Worm (Caenorhabditis elegans) whole organism, L2 larva: ENCODE results near the gene R05H5.3.

Source experiments
- C34F6.9 ChIP-seq: fragments of 150-350 bp; optimal IDR thresholded peaks from 2 replicates; lab custom pipeline; 2014; ENCODE audit warnings: missing biosample characterization, missing genetic modification characterization
- F13H6.1 ChIP-seq: sonication (generic microtip); optimal IDR thresholded peaks from 2 replicates; lab custom pipeline; 2016; ENCODE audit warnings: missing genetic modification characterization, missing compliant biosample characterization
- R02D3.7 ChIP-seq: fragments of 150-350 bp; optimal IDR thresholded peaks from 2 replicates; lab custom pipeline; 2014; ENCODE audit warnings: missing biosample characterization, missing genetic modification characterization
- Y55F3AM.14 ChIP-seq: fragments of 200-800 bp; sonication (Bioruptor generic); optimal IDR thresholded peaks from 2 replicates; lab custom pipeline; 2018; ENCODE audit warnings: mild to moderate bottlenecking, missing genetic modification characterization, missing compliant biosample characterization
- aly-2 ChIP-seq: fragments of 150-350 bp; optimal IDR thresholded peaks from 2 replicates; lab custom pipeline; 2014; ENCODE audit warnings: missing biosample characterization, missing genetic modification characterization
- blmp-1 ChIP-seq: sonication (generic microtip); optimal IDR thresholded peaks from 2 replicates; lab custom pipeline; 2017; ENCODE audit warnings: missing genetic modification characterization, mild to moderate bottlenecking, missing compliant biosample characterization, antibody characterized with exemption, moderate library complexity; ENCODE audit not compliant: insufficient read depth
- ceh-16 ChIP-seq: fragments of 150-350 bp; optimal IDR thresholded peaks from 2 replicates; lab custom pipeline; 2014; ENCODE audit warnings: missing biosample characterization, missing genetic modification characterization
- crh-2 ChIP-seq: sonication (generic microtip); optimal IDR thresholded peaks from 2 replicates; lab custom pipeline; 2017; ENCODE audit warnings: missing biosample characterization, missing genetic modification characterization
- elt-3 ChIP-seq: sonication (generic microtip); optimal IDR thresholded peaks from 2 replicates; lab custom pipeline; 2017; ENCODE audit warnings: missing biosample characterization, missing genetic modification characterization
- fos-1 ChIP-seq: fragments of 150-350 bp; optimal IDR thresholded peaks from 2 replicates; lab custom pipeline; 2014; ENCODE audit warnings: missing biosample characterization, missing genetic modification characterization
- gmeb-1 ChIP-seq: fragments of 150-350 bp; optimal IDR thresholded peaks from 2 replicates; lab custom pipeline; 2014; ENCODE audit warnings: missing biosample characterization, missing genetic modification characterization
- lin-11 ChIP-seq: fragments of 150-350 bp; sonication (generic microtip); optimal IDR thresholded peaks from 2 replicates; lab custom pipeline; 2014; ENCODE audit warnings: missing biosample characterization, missing genetic modification characterization, inconsistent platforms, mixed read lengths
- lin-13 ChIP-seq: fragments of 150-350 bp; optimal IDR thresholded peaks from 2 replicates; lab custom pipeline; 2014; ENCODE audit warnings: missing biosample characterization, missing genetic modification reagents, missing genetic modification characterization
- lin-39 ChIP-seq: fragments of 150-350 bp; optimal IDR thresholded peaks from 2 replicates; lab custom pipeline; 2014; ENCODE audit warnings: missing biosample characterization, missing genetic modification reagents, missing genetic modification characterization
- lsy-2 ChIP-seq, 2 experiments: fragments of 150-350 bp in 1 of 2; sonication (generic microtip) in 1 of 2; optimal IDR thresholded peaks; 2 replicates each; lab custom pipeline; 2014 to 2017; ENCODE audit warnings: missing biosample characterization in 2 of 2, missing genetic modification characterization in 2 of 2
- mab-5 ChIP-seq: fragments of 150-350 bp; optimal IDR thresholded peaks from 2 replicates; lab custom pipeline; 2014; ENCODE audit warnings: missing biosample characterization, missing genetic modification characterization
- nhr-11 ChIP-seq: fragments of 150-350 bp; optimal IDR thresholded peaks from 2 replicates; lab custom pipeline; 2014; ENCODE audit warnings: missing biosample characterization, missing genetic modification characterization
- nhr-12 ChIP-seq: fragments of 150-350 bp; optimal IDR thresholded peaks from 2 replicates; lab custom pipeline; 2014; ENCODE audit warnings: missing biosample characterization, missing genetic modification characterization
- nhr-129 ChIP-seq: fragments of 150-350 bp; optimal IDR thresholded peaks from 2 replicates; lab custom pipeline; 2014; ENCODE audit warnings: missing biosample characterization, missing genetic modification characterization
- nhr-21 ChIP-seq: fragments of 150-350 bp; optimal IDR thresholded peaks from 2 replicates; lab custom pipeline; 2014; ENCODE audit warnings: missing biosample characterization, missing genetic modification characterization
- nhr-23 ChIP-seq: fragments of 150-350 bp; optimal IDR thresholded peaks from 2 replicates; lab custom pipeline; 2014; ENCODE audit warnings: missing biosample characterization, missing genetic modification reagents, missing genetic modification characterization
- nhr-237 ChIP-seq: fragments of 150-350 bp; optimal IDR thresholded peaks from 2 replicates; lab custom pipeline; 2014; ENCODE audit warnings: missing biosample characterization, missing genetic modification characterization
- nhr-25 ChIP-seq: fragments of 150-350 bp; sonication (generic microtip); optimal IDR thresholded peaks from 3 replicates; lab custom pipeline; 2014; ENCODE audit warnings: missing biosample characterization, missing genetic modification characterization
- nhr-77 ChIP-seq: fragments of 150-350 bp; optimal IDR thresholded peaks from 2 replicates; lab custom pipeline; 2014; ENCODE audit warnings: missing biosample characterization, missing genetic modification characterization
- skn-1 ChIP-seq: sonication (generic microtip); optimal IDR thresholded peaks from 2 replicates; lab custom pipeline; 2017; ENCODE audit warnings: missing biosample characterization, missing genetic modification characterization
- sma-3 ChIP-seq: sonication (generic microtip); optimal IDR thresholded peaks from 2 replicates; lab custom pipeline; 2016; ENCODE audit warnings: missing genetic modification reagents, missing genetic modification characterization, missing compliant biosample characterization
- sma-9 ChIP-seq, 2 experiments: fragments of 150-350 bp in 1 of 2; sonication (generic microtip) in 1 of 2; optimal IDR thresholded peaks; 2 replicates each; lab custom pipeline; 2014 to 2016; ENCODE audit warnings: missing genetic modification characterization in 2 of 2, mild to moderate bottlenecking in 1 of 2, missing biosample characterization in 1 of 2, missing compliant biosample characterization in 1 of 2, missing genetic modification reagents in 1 of 2, moderate library complexity in 1 of 2
- snpc-4 ChIP-seq: fragments of 150-350 bp; optimal IDR thresholded peaks from 2 replicates; lab custom pipeline; 2014; ENCODE audit warnings: missing biosample characterization, missing genetic modification characterization
- unc-55 ChIP-seq: fragments of 150-350 bp; sonication (generic microtip); optimal IDR thresholded peaks from 3 replicates; lab custom pipeline; 2014; ENCODE audit warnings: missing biosample characterization, missing genetic modification reagents, missing genetic modification characterization
- unc-62 ChIP-seq: fragments of 150-350 bp; optimal IDR thresholded peaks from 2 replicates; lab custom pipeline; 2014; ENCODE audit warnings: missing biosample characterization, missing genetic modification reagents, missing genetic modification characterization
- zag-1 ChIP-seq: fragments of 150-350 bp; optimal IDR thresholded peaks from 2 replicates; lab custom pipeline; 2014; ENCODE audit warnings: missing biosample characterization, missing genetic modification characterization
- ztf-1 ChIP-seq: fragments of 200-800 bp; sonication (Bioruptor generic); conservative IDR thresholded peaks from 2 replicates; pipeline ENCODE4 v1.3.6; 2022; ENCODE audit warnings: missing genetic modification characterization, missing compliant biosample characterization
- ztf-11 ChIP-seq: sonication (generic microtip); optimal IDR thresholded peaks from 2 replicates; lab custom pipeline; 2017; ENCODE audit warnings: missing biosample characterization, missing genetic modification characterization

R05H5.3 gene

ce11 chrII:10168905-10169782, 28.3 kb upstream of the R05H5.3 start, which contains the start of gene daf-19 (continued):
- TF ChIP-seq lin-13 (GFP tag; lab: Kevin White, UChicago), result peak; percentile 49
- no peak for TF ChIP-seq ztf-1 (GFP tag; lab: Robert Waterston, UW)
- no peak for TF ChIP-seq gmeb-1
- no peak for TF ChIP-seq nhr-237 (tag; lab: Kevin White, UChicago)
- peak; percentile 63 for TF ChIP-seq lin-11
- no peak for TF ChIP-seq nhr-77 (tag; lab: Kevin White, UChicago)
- TF ChIP-seq nhr-12 (tag; lab: Kevin White, UChicago), result no peak
- peak; percentile 27 to 65 for TF ChIP-seq lsy-2 (tag; optimal IDR thresholded peaks at IDR 0.05; lab: Kevin White, UChicago)
- TF ChIP-seq R02D3.7 (tag; lab: Kevin White, UChicago), result no peak
- TF ChIP-seq nhr-11 (tag; lab: Kevin White, UChicago), result no peak

ce11 chrII:10170837-10171318, 26.5 kb upstream of the R05H5.3 start, which contains the start of gene gpd-4:
TSS of gene gpd-4 (plus strand) at chrII:10171268.
- no peak for TF ChIP-seq zag-1 (tag; lab: Kevin White, UChicago)
- TF ChIP-seq nhr-129 (tag; lab: Kevin White, UChicago), result no peak
- TF ChIP-seq nhr-25 (tag; lab: Kevin White, UChicago), result no peak
- no peak for TF ChIP-seq fos-1 (tag; lab: Kevin White, UChicago)
- TF ChIP-seq lin-39 (tag; lab: Kevin White, UChicago), result no peak
- TF ChIP-seq Y55F3AM.14 (GFP tag; lab: Kevin White, UChicago), result no peak
- TF ChIP-seq nhr-11 (tag; lab: Kevin White, UChicago), result no peak
- TF ChIP-seq nhr-23 (tag; lab: Kevin White, UChicago), result no peak
- TF ChIP-seq elt-3 (tag; lab: Kevin White, UChicago), result no peak
- TF ChIP-seq F13H6.1 (tag; lab: Kevin White, UChicago), result no peak
- no peak for TF ChIP-seq nhr-21

- TF ChIP-seq sma-9 (GFP tag; optimal IDR thresholded peaks at IDR 0.05; lab: Kevin White, UChicago) (peak; percentile 0), sma-9 (tag; optimal IDR thresholded peaks at IDR 0.05; lab: Kevin White, UChicago) (no peak), aly-2 (no peak), fos-1 (tag; lab: Kevin White, UChicago) (no peak), mab-5 (tag; lab: Kevin White, UChicago) (no peak), nhr-129 (tag; lab: Kevin White, UChicago) (peak; percentile 38), lin-13 (GFP tag; lab: Kevin White, UChicago) (no peak), skn-1 (tag; lab: Kevin White, UChicago) (no peak), sma-3 (GFP tag; lab: Kevin White, UChicago) (no peak), zag-1 (tag; lab: Kevin White, UChicago) (no peak), ceh-16 (tag; lab: Kevin White, UChicago) (no peak), unc-62 (no peak), crh-2 (tag; lab: Kevin White, UChicago) (peak; percentile 16), lin-39 (tag; lab: Kevin White, UChicago) (no peak), lin-11 (no peak), elt-3 (tag; lab: Kevin White, UChicago) (no peak), unc-55 (GFP tag; lab: Kevin White, UChicago) (peak; percentile 51), blmp-1 (tag; lab: Kevin White, UChicago) (no peak), snpc-4 (no peak), nhr-77 (tag; lab: Kevin White, UChicago) (no peak), ztf-11 (no peak), R02D3.7 (tag; lab: Kevin White, UChicago) (no peak), lsy-2 (tag; optimal IDR thresholded peaks at IDR 0.05; lab: Kevin White, UChicago) (peak in 1 of 2 experiments; percentile 53), ztf-1 (GFP tag; lab: Robert Waterston, UW) (no peak), C34F6.9 (tag; lab: Kevin White, UChicago) (peak; percentile 49)
Observed at ce11 chrII:10172436-10172973, 24.9 kb upstream of the R05H5.3 start, which contains the start of gene wbp-11. TSS of gene wbp-11 (plus strand) at chrII:10172923.
